Worm (Caenorhabditis elegans): ENCODE data around the gene C55A6.1.

ce11 chrV:11546795-11547194 lies 42.0 kb upstream of the C55A6.1 start, which contains the start of gene F38B7.11:
- TF ChIP-seq pes-1 (GFP tag; IDR thresholded peaks at IDR 0.05): no peak
- no peak for TF ChIP-seq ama-1 (optimal IDR thresholded peaks at IDR 0.05)
- no peak for TF ChIP-seq hmbx-1 (tag; optimal IDR thresholded peaks at IDR 0.05)
- TF ChIP-seq tbx-37 (GFP tag; conservative IDR thresholded peaks at IDR 0.05): no peak
- TF ChIP-seq tra-4 (tag; optimal IDR thresholded peaks at IDR 0.05): no peak
- TF ChIP-seq F13C5.2 (tag; optimal IDR thresholded peaks at IDR 0.05): no peak
- no peak for TF ChIP-seq sea-1 (GFP tag; conservative IDR thresholded peaks at IDR 0.05)
- no peak for TF ChIP-seq hnd-1 (tag; optimal IDR thresholded peaks at IDR 0.05)
- no peak for TF ChIP-seq flt-1 (GFP tag; IDR thresholded peaks at IDR 0.05)
- TF ChIP-seq ceh-13 (GFP tag; optimal IDR thresholded peaks at IDR 0.05): no peak
- no peak for TF ChIP-seq hmg-4 (GFP tag; optimal IDR thresholded peaks at IDR 0.05)
- no peak for TF ChIP-seq ets-7 (tag; optimal IDR thresholded peaks at IDR 0.05)
- TF ChIP-seq B0310.2 (tag; optimal IDR thresholded peaks at IDR 0.05): no peak
- no peak for TF ChIP-seq scrt-1 (GFP tag; IDR thresholded peaks at IDR 0.05)
